Worm (Caenorhabditis elegans) whole organism, L4/young adult: ENCODE results near the gene rsa-2.

Experiments used
- W03F9.2 ChIP-seq: fragments of 150-350 bp; optimal IDR thresholded peaks from 2 replicates; lab custom pipeline; 2014; ENCODE audit warnings: missing biosample characterization, missing genetic modification characterization
- dao-5 ChIP-seq: sonication (generic microtip); optimal IDR thresholded peaks from 2 replicates; lab custom pipeline; 2016; ENCODE audit warnings: missing genotype, missing genetic modification characterization, moderate library complexity, missing compliant biosample characterization
- him-1 ChIP-seq: sonication (generic microtip); optimal IDR thresholded peaks from 2 replicates; lab custom pipeline; 2016; ENCODE audit warnings: missing genotype, missing genetic modification reagents, missing genetic modification characterization, missing compliant biosample characterization

DNA sequence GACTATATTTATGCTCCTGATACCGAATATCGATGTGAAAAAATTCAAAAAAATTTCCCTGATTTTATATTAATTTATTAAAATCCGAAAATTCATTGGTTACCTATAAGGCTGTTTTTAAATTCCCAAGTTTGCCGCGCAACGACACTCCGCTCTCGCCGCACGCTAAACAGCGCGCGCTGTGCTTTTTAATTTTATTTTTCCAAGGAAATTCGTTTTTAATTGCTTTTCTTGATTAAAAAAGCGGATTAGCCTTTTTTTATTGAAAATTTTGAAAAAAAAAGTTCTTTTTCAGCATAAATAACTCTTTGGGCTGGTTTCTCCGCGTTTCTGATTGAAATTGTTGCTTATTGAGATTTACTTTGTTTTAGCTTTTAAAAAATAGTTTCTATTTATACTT lies 44.0 kb downstream of the rsa-2 start:
- TF ChIP-seq him-1 (tag; lab: Kevin White, UChicago) = no peak
- no peak for TF ChIP-seq dao-5
- TF ChIP-seq W03F9.2 (tag; lab: Kevin White, UChicago) = no peak
